Fruit fly (Drosophila melanogaster): ENCODE measurements around the gene Hipk.

Hipk gene

DNA sequence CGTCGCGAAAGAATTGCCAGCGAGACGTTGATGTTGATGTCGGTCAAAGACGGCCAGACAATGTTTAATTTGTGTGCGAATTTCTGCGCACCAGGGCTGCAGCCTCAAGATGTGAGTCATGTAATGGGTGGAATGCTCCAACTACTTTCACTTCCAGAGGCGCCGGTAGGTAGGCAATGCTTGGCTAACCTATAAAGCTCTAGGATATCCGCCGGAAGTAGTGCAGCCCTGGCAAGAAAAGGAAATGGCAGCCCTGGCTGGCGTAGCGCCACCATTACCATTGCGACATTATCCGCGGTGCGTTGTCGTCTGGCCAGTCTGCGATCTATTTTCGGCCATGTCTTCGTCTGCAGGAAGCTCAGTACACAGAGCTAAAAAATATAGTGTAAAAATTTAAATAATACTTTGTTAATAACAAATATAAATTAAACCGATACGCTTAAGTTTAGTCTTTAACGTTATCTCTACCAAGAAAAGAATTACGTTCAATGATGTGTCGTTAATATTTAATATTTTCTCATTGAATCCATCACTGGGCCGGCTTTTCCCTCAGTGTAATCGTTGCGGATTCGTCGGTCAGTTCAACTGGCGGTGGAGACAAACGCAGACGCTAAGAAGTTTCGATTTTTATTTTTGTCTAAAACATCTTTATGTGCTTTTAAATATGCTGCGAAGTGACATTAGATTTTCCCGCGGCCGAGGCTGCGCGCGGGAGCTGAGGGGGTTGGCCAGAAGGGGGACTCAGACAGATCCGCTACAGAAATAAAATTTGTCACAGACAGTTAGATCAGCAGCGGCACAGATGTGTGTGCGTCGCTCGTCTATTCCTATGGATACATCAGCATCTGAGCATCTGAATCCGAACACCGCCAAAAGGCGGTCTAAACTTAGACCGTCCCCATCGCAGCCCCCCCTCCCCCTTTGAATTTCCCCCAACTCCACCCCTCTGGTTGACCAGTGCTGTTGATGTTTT lies 69.1 kb downstream of the Hipk start (continued):
- TF ChIP-seq her (GFP tag; optimal IDR thresholded peaks at IDR 0.05) (peak; percentile 70), CG15269 (tag; optimal IDR thresholded peaks at IDR 0.05) (peak; percentile 85), CG12104 (GFP tag; optimal IDR thresholded peaks at IDR 0.05) (peak; percentile 60), NC2α (GFP tag; optimal IDR thresholded peaks at IDR 0.05) (peak; percentile 53), C15 (GFP tag; IDR thresholded peaks at IDR 0.05) (0 out of 3 replicates have a peak, but pooled peaks have one; percentile 28), sc (optimal IDR thresholded peaks at IDR 0.05) (no peak), sc (GFP tag; optimal IDR thresholded peaks at IDR 0.05) (peak; percentile 21), crc (GFP tag; optimal IDR thresholded peaks at IDR 0.05) (peak; percentile 3), Hr51 (GFP tag; optimal IDR thresholded peaks at IDR 0.05) (peak; percentile 51 to 76), CG4424 (GFP tag; optimal IDR thresholded peaks at IDR 0.05) (peak; percentile 63), Usf (GFP tag; optimal IDR thresholded peaks at IDR 0.05) (peak; percentile 53), CG34422 (GFP tag; IDR thresholded peaks at IDR 0.05) (peak; percentile 86), Atf3 (GFP tag; optimal IDR thresholded peaks at IDR 0.05) (no peak), GATAe (GFP tag; conservative IDR thresholded peaks at IDR 0.05) (peak; percentile 34; the same call in 1 of the 2 replicates), Nf-YC (tag; optimal IDR thresholded peaks at IDR 0.05) (peak; percentile 70), ems (GFP tag; optimal IDR thresholded peaks at IDR 0.05) (peak; percentile 42), CG3163 (GFP tag; optimal IDR thresholded peaks at IDR 0.05) (peak; percentile 57), Pdp1 (GFP tag; optimal IDR thresholded peaks at IDR 0.05) (peak; percentile 56 to 61), gsb-n (tag; optimal IDR thresholded peaks at IDR 0.05) (peak; percentile 29), CG13775 (GFP tag; optimal IDR thresholded peaks at IDR 0.05) (peak; percentile 71), Bdp1 (GFP tag; optimal IDR thresholded peaks at IDR 0.05) (peak; percentile 34), Gsc (GFP tag; IDR thresholded peaks at IDR 0.05) (no peak), BEAF-32 (GFP tag; optimal IDR thresholded peaks at IDR 0.05) (no peak), CG1647 (GFP tag; optimal IDR thresholded peaks at IDR 0.05) (no peak), NK7.1 (GFP tag; optimal IDR thresholded peaks at IDR 0.05) (peak; percentile 32), nerfin-1 (tag; optimal IDR thresholded peaks at IDR 0.05) (peak; percentile 33), CG31388 (GFP tag; optimal IDR thresholded peaks at IDR 0.05) (peak; percentile 0), Med (GFP tag) (peak; percentile 97), CG32767 (GFP tag; IDR thresholded peaks at IDR 0.05) (peak; percentile 59; the same call in 1 of the 2 replicates), CG10565 (GFP tag; optimal IDR thresholded peaks at IDR 0.05) (no peak), CG10147 (GFP tag; optimal IDR thresholded peaks at IDR 0.05) (peak; percentile 54), hkb (optimal IDR thresholded peaks at IDR 0.05) (no peak), hkb (GFP tag; IDR thresholded peaks at IDR 0.05) (peak; percentile 65), cad (GFP tag; optimal IDR thresholded peaks at IDR 0.05) (no peak), bigmax (GFP tag; optimal IDR thresholded peaks at IDR 0.05) (no peak), Hr3 (GFP tag; optimal IDR thresholded peaks at IDR 0.05) (peak; percentile 48), tna (GFP tag; IDR thresholded peaks at IDR 0.05; ENCODE audit: partially characterized antibody) (no peak), CG2889 (GFP tag; IDR thresholded peaks at IDR 0.05) (peak; percentile 37; the same call in 1 of the 3 replicates), CG2678 (tag; optimal IDR thresholded peaks at IDR 0.05) (peak; percentile 75), CG18599 (GFP tag; optimal IDR thresholded peaks at IDR 0.05) (peak; percentile 77), hb (GFP tag; IDR thresholded peaks at IDR 0.05; ENCODE audit: partially characterized antibody) (no peak), CG11723 (GFP tag; optimal IDR thresholded peaks at IDR 0.05) (peak; percentile 73), CrebB (tag; optimal IDR thresholded peaks at IDR 0.05) (peak; percentile 60), lov (optimal IDR thresholded peaks at IDR 0.05) (no peak), lov (GFP tag; IDR thresholded peaks at IDR 0.05) (peak; percentile 80; the same call in 2 of the 3 replicates), ap (GFP tag; IDR thresholded peaks at IDR 0.05) (peak; percentile 67), CG1832 (GFP tag; optimal IDR thresholded peaks at IDR 0.05) (no peak), CG11695 (GFP tag; IDR thresholded peaks at IDR 0.05) (peak; percentile 75; the same call in 2 of the 3 replicates), Fer3 (tag; optimal IDR thresholded peaks at IDR 0.05) (peak; percentile 68)

Data from whole organism, embryonic.